Worm (Caenorhabditis elegans) whole organism, L1 larva: ENCODE results near the gene Y37E11B.6.

Experiments
- alr-1 ChIP-seq: fragments of 200-800 bp; sonication (Bioruptor generic); optimal IDR thresholded peaks from 2 replicates; lab custom pipeline; 2018; ENCODE audit warnings: borderline replicate concordance, mild to moderate bottlenecking, missing genetic modification characterization, missing compliant biosample characterization
- ceh-82 ChIP-seq, 3 experiments: fragments of 150-350 bp in 1 of 3; sonication (generic microtip) in 2 of 3; optimal IDR thresholded peaks; 2 replicates each; lab custom pipeline; 2014 to 2017; ENCODE audit warnings: missing biosample characterization in 3 of 3, missing genetic modification characterization in 3 of 3
- fkh-10 ChIP-seq: sonication (generic microtip); optimal IDR thresholded peaks from 2 replicates; lab custom pipeline; 2017; ENCODE audit warnings: missing biosample characterization, missing genetic modification reagents, missing genetic modification characterization
- hpl-2 ChIP-seq: fragments of 150-350 bp; optimal IDR thresholded peaks from 2 replicates; lab custom pipeline; 2014; ENCODE audit warnings: missing biosample characterization, missing genetic modification reagents, missing genetic modification characterization
- ztf-11 ChIP-seq, 2 experiments: sonication (generic microtip); optimal IDR thresholded peaks; 2 replicates each; lab custom pipeline; 2016 to 2017; ENCODE audit warnings: missing genetic modification characterization in 2 of 2, missing biosample characterization in 1 of 2, missing compliant biosample characterization in 1 of 2
- ztf-4 ChIP-seq: fragments of 150-350 bp; optimal IDR thresholded peaks from 2 replicates; lab custom pipeline; 2014; ENCODE audit warnings: missing biosample characterization, missing genetic modification characterization

ce11 chrIV:3559201-3559600, 39.9 kb downstream of the Y37E11B.6 start:
- no peak for TF ChIP-seq alr-1 (tag; lab: Kevin White, UChicago)
- TF ChIP-seq hpl-2, result no peak
- TF ChIP-seq ztf-4, result no peak
- no peak for TF ChIP-seq ztf-11 (tag; optimal IDR thresholded peaks at IDR 0.05; lab: Kevin White, UChicago)
- TF ChIP-seq ceh-82 (tag; optimal IDR thresholded peaks at IDR 0.05; lab: Kevin White, UChicago), result no peak
- no peak for TF ChIP-seq fkh-10
